Fruit fly (Drosophila melanogaster) whole organism, embryonic: ENCODE measurements around the gene beat-IIIc.
A peak's percentile ranks its signal among the peaks of the same experiment; 100 is the strongest.

Experiments used
- Awh ChIP-seq: fragments of 200-800 bp; sonication (Bioruptor generic); IDR thresholded peaks from 2 replicates; pipeline ENCODE4, ENCODE4 v1.3.6; 2022; ENCODE audit warnings: missing biosample characterization, missing genetic modification characterization
- CG10431 ChIP-seq: fragments of 200-800 bp; sonication (Bioruptor generic); optimal IDR thresholded peaks from 3 replicates; lab custom pipeline; 2018; ENCODE audit warnings: missing biosample characterization, mild to moderate bottlenecking, missing genetic modification characterization
- CG12236 ChIP-seq: fragments of 200-800 bp; sonication (Bioruptor generic); optimal IDR thresholded peaks from 2 replicates; lab custom pipeline; 2016; ENCODE audit warnings: missing biosample characterization, missing genetic modification characterization
- CG13123 ChIP-seq: fragments of 200-800 bp; sonication (Bioruptor generic); optimal IDR thresholded peaks from 2 replicates; lab custom pipeline; 2016; ENCODE audit warnings: missing biosample characterization, missing genetic modification characterization
- CG13775 ChIP-seq: fragments of 200-800 bp; sonication (Bioruptor generic); optimal IDR thresholded peaks from 3 replicates; lab custom pipeline; 2017; ENCODE audit warnings: missing biosample characterization, mild to moderate bottlenecking, missing genetic modification characterization
- CG15073 ChIP-seq: fragments of 200-800 bp; sonication (Bioruptor generic); optimal IDR thresholded peaks from 2 replicates; lab custom pipeline; 2016; ENCODE audit warnings: missing biosample characterization, missing genetic modification characterization
- CG15601 ChIP-seq: fragments of 200-800 bp; sonication (Bioruptor generic); optimal IDR thresholded peaks from 3 replicates; lab custom pipeline; 2019; ENCODE audit warnings: missing biosample characterization, mild to moderate bottlenecking, missing genetic modification characterization, moderate library complexity
- CG1603 ChIP-seq: fragments of 200-800 bp; sonication (Bioruptor generic); optimal IDR thresholded peaks from 2 replicates; lab custom pipeline; 2019; ENCODE audit warnings: missing biosample characterization, mild to moderate bottlenecking, missing genetic modification characterization, moderate library complexity
- CG17328 ChIP-seq: fragments of 200-800 bp; sonication (Bioruptor generic); IDR thresholded peaks from 2 replicates; pipeline ENCODE4 v1.3.6; 2022; ENCODE audit warnings: missing biosample characterization, missing genetic modification characterization
- CG1792 ChIP-seq: fragments of 200-800 bp; sonication (Bioruptor generic); optimal IDR thresholded peaks from 2 replicates; lab custom pipeline; 2016; ENCODE audit warnings: missing biosample characterization, missing genetic modification characterization
- CG18599 ChIP-seq: fragments of 200-800 bp; sonication (Bioruptor generic); optimal IDR thresholded peaks from 3 replicates; lab custom pipeline; 2017; ENCODE audit warnings: missing biosample characterization, missing genetic modification characterization, mild to moderate bottlenecking, moderate library complexity, missing genetic modification reagents
- CG3065 ChIP-seq: fragments of 200-800 bp; sonication (Bioruptor generic); optimal IDR thresholded peaks from 2 replicates; lab custom pipeline; 2016; ENCODE audit warnings: missing biosample characterization, missing genetic modification characterization
- CG34422 ChIP-seq: fragments of 200-800 bp; sonication (Bioruptor generic); IDR thresholded peaks from 3 replicates; pipeline ENCODE4 v1.3.6; 2022; ENCODE audit warnings: missing biosample characterization, missing genetic modification characterization
- CG8924 ChIP-seq: fragments of 200-800 bp; optimal IDR thresholded peaks from 3 replicates; lab custom pipeline; 2019; ENCODE audit warnings: missing biosample characterization, mild to moderate bottlenecking, missing genetic modification characterization, moderate library complexity
- CG9727 ChIP-seq: fragments of 200-800 bp; sonication (Bioruptor generic); optimal IDR thresholded peaks from 3 replicates; lab custom pipeline; 2017; ENCODE audit warnings: missing biosample characterization, mild to moderate bottlenecking, missing genetic modification characterization
- D19A ChIP-seq: fragments of 200-800 bp; optimal IDR thresholded peaks from 3 replicates; lab custom pipeline; 2019; ENCODE audit warnings: missing biosample characterization, mild to moderate bottlenecking, missing genetic modification characterization, moderate library complexity
- Dip3 ChIP-seq: fragments of 200-800 bp; sonication (Bioruptor generic); optimal IDR thresholded peaks from 3 replicates; lab custom pipeline; 2016; ENCODE audit warnings: missing biosample characterization, missing genetic modification characterization
- Dll ChIP-seq: fragments of 200-800 bp; sonication (Bioruptor generic); IDR thresholded peaks from 4 replicates; pipeline ENCODE4 v1.3.6; 2022; ENCODE audit warnings: missing biosample characterization, missing genetic modification characterization; ENCODE audit not compliant: partially characterized antibody
- Doc2 ChIP-seq: fragments of 200-800 bp; sonication (Bioruptor generic); IDR thresholded peaks from 2 replicates; pipeline ENCODE4 v1.3.6; 2022; ENCODE audit warnings: missing biosample characterization, missing genetic modification characterization
- Hr3 ChIP-seq: fragments of 200-800 bp; sonication (Bioruptor generic); optimal IDR thresholded peaks from 3 replicates; lab custom pipeline; 2016; ENCODE audit warnings: missing biosample characterization, missing genetic modification characterization
- Myb ChIP-seq: fragments of 200-800 bp; sonication (Bioruptor generic); optimal IDR thresholded peaks from 2 replicates; lab custom pipeline; 2016; ENCODE audit warnings: missing biosample characterization, missing genetic modification characterization
- PHDP ChIP-seq: fragments of 200-800 bp; sonication (Bioruptor generic); optimal IDR thresholded peaks from 3 replicates; lab custom pipeline; 2018; ENCODE audit warnings: missing biosample characterization, mild to moderate bottlenecking, missing genetic modification characterization, moderate library complexity
- Sry-δ ChIP-seq: fragments of 200-800 bp; sonication (Bioruptor generic); optimal IDR thresholded peaks from 2 replicates; lab custom pipeline; 2016; ENCODE audit warnings: missing biosample characterization, missing genetic modification characterization
- Stat92E ChIP-seq, 3 experiments: fragments of >200 bp in 2 of 3; fragments of 200-800 bp in 1 of 3; sonication (Bioruptor generic) in 1 of 3; optimal IDR thresholded peaks; 2 replicates each; lab custom pipeline; 2017 to 2019; ENCODE audit warnings: missing biosample characterization in 3 of 3, missing genetic modification characterization in 3 of 3, mild to moderate bottlenecking in 1 of 3, moderate library complexity in 1 of 3
- ara ChIP-seq: fragments of 200-800 bp; sonication (Bioruptor generic); IDR thresholded peaks from 2 replicates; pipeline ENCODE4 v1.3.6; 2022; ENCODE audit warnings: missing biosample characterization, missing genetic modification characterization
- ase ChIP-seq: fragments of 200-800 bp; sonication (Bioruptor generic); IDR thresholded peaks from 3 replicates; pipeline ENCODE4 v1.3.6; 2022; ENCODE audit warnings: missing biosample characterization, missing genetic modification characterization
- dimm ChIP-seq: fragments of 200-800 bp; sonication (Bioruptor generic); IDR thresholded peaks from 2 replicates; pipeline ENCODE4 v1.3.6; 2022; ENCODE audit warnings: missing biosample characterization, missing genetic modification characterization
- disco-r ChIP-seq: fragments of 200-800 bp; sonication (Bioruptor generic); optimal IDR thresholded peaks from 2 replicates; lab custom pipeline; 2016; ENCODE audit warnings: missing biosample characterization, missing genetic modification characterization
- dm ChIP-seq: fragments of 200-800 bp; sonication (Bioruptor generic); optimal IDR thresholded peaks from 3 replicates; lab custom pipeline; 2016; ENCODE audit warnings: missing biosample characterization, missing genetic modification characterization
- dmrt11E ChIP-seq: fragments of 200-800 bp; sonication (Bioruptor generic); optimal IDR thresholded peaks from 3 replicates; lab custom pipeline; 2018; ENCODE audit warnings: missing biosample characterization, mild to moderate bottlenecking, missing genetic modification characterization, moderate library complexity
- fu2 ChIP-seq: fragments of 200-800 bp; sonication (Bioruptor generic); optimal IDR thresholded peaks from 2 replicates; lab custom pipeline; 2016; ENCODE audit warnings: missing biosample characterization, missing genetic modification characterization
- nau ChIP-seq: fragments of 200-800 bp; sonication (Bioruptor generic); optimal IDR thresholded peaks from 3 replicates; lab custom pipeline; 2017; ENCODE audit warnings: missing biosample characterization, mild to moderate bottlenecking, missing genetic modification characterization, missing genetic modification reagents
- pita ChIP-seq: fragments of 200-800 bp; sonication (Bioruptor generic); optimal IDR thresholded peaks from 2 replicates; lab custom pipeline; 2017; ENCODE audit warnings: missing biosample characterization, mild to moderate bottlenecking, missing genetic modification characterization
- psq ChIP-seq: fragments of 200-800 bp; sonication (Bioruptor generic); optimal IDR thresholded peaks from 2 replicates; lab custom pipeline; 2017; ENCODE audit warnings: missing biosample characterization, missing genetic modification characterization
- rib ChIP-seq: fragments of 200-800 bp; sonication (Bioruptor generic); IDR thresholded peaks from 2 replicates; pipeline ENCODE4 v1.3.6; 2022; ENCODE audit warnings: missing biosample characterization, missing genetic modification characterization
- salm ChIP-seq: fragments of 200-800 bp; sonication (Bioruptor generic); optimal IDR thresholded peaks from 2 replicates; lab custom pipeline; 2018; ENCODE audit warnings: missing biosample characterization, mild to moderate bottlenecking, missing genetic modification characterization
- sens-2 ChIP-seq: fragments of 200-800 bp; sonication (Bioruptor generic); IDR thresholded peaks from 2 replicates; pipeline ENCODE4 v1.3.6; 2022; ENCODE audit warnings: missing biosample characterization, missing genetic modification characterization
- sim ChIP-seq: fragments of 200-800 bp; sonication (Bioruptor generic); IDR thresholded peaks from 2 replicates; pipeline ENCODE4 v1.3.6; 2022; ENCODE audit warnings: missing biosample characterization, missing genetic modification characterization
- sna ChIP-seq: fragments of 200-800 bp; sonication (Bioruptor generic); IDR thresholded peaks from 2 replicates; pipeline ENCODE4 v1.3.6; 2022; ENCODE audit warnings: missing biosample characterization, missing genetic modification characterization; ENCODE audit not compliant: partially characterized antibody
- toy ChIP-seq: fragments of 200-800 bp; sonication (Bioruptor generic); IDR thresholded peaks from 2 replicates; pipeline ENCODE4 v1.3.6; 2022; ENCODE audit warnings: missing biosample characterization, missing genetic modification characterization
- twi ChIP-seq: fragments of 200-800 bp; optimal IDR thresholded peaks from 2 replicates; lab custom pipeline; 2019; ENCODE audit warnings: missing biosample characterization, mild to moderate bottlenecking, missing genetic modification characterization, moderate library complexity
- yki ChIP-seq: fragments of >200 bp; optimal IDR thresholded peaks from 3 replicates; lab custom pipeline; 2018
- z ChIP-seq: fragments of 200-800 bp; sonication (Bioruptor generic); IDR thresholded peaks from 3 replicates; pipeline ENCODE4 v1.3.6; 2022; ENCODE audit warnings: missing biosample characterization, missing genetic modification characterization
- zfh1 ChIP-seq: fragments of 200-800 bp; sonication (Bioruptor generic); IDR thresholded peaks from 3 replicates; pipeline ENCODE4 v1.3.6; 2022; ENCODE audit warnings: missing biosample characterization, missing genetic modification characterization

beat-IIIc gene

dm6 chr2L:17260577-17260976 is at the start of gene beat-IIIc (continued):
- TF ChIP-seq PHDP (tag; lab: Kevin White, UChicago) (peak; percentile 50), dimm (no peak), CG17328 (GFP tag; lab: Robert Waterston, UW) (no peak), salm (no peak), CG34422 (GFP tag; lab: Robert Waterston, UW) (no peak), D19A (tag; lab: Kevin White, UChicago) (peak; percentile 48), Myb (GFP tag; lab: Kevin White, UChicago) (peak; percentile 12), yki (lab: Kevin White, UChicago) (no peak), rib (GFP tag; lab: Robert Waterston, UW) (0 out of 2 replicates have a peak, but pooled peaks have one; percentile 37), sna (0 out of 2 replicates have a peak, but pooled peaks have one; percentile 46), fu2 (GFP tag; lab: Kevin White, UChicago) (no peak), z (GFP tag; lab: Robert Waterston, UW) (no peak), sens-2 (GFP tag; lab: Robert Waterston, UW) (0 out of 2 replicates have a peak, but pooled peaks have one; percentile 29), pita (GFP tag; lab: Kevin White, UChicago) (no peak), CG1603 (peak; percentile 55), CG8924 (tag; lab: Kevin White, UChicago) (peak; percentile 13), Awh (GFP tag; lab: Robert Waterston, UW) (no peak; the same call in 1 of the 2 replicates), psq (GFP tag; lab: Kevin White, UChicago) (no peak), Doc2 (GFP tag; lab: Robert Waterston, UW) (no peak), Dll (GFP tag; lab: Robert Waterston, UW) (no peak), CG10431 (peak; percentile 4)

- no peak for TF ChIP-seq disco-r
- TF ChIP-seq Dip3 (GFP tag; lab: Kevin White, UChicago) = no peak
- no peak for TF ChIP-seq Stat92E (GFP tag; optimal IDR thresholded peaks at IDR 0.05; lab: Kevin White, UChicago)
- no peak for TF ChIP-seq sim (GFP tag; lab: Robert Waterston, UW)
- TF ChIP-seq Sry-δ = no peak
- TF ChIP-seq twi (tag; lab: Kevin White, UChicago) = no peak
- no peak for TF ChIP-seq dm
- TF ChIP-seq, all 482 proteins: peak for 0
These were observed 31.6 kb upstream of the beat-IIIc start, which contains the start of gene CG6380 for dm6 chr2L:17292102-17292501. Gene CG6380 (minus strand): TSS chr2L:17292202.

dm6 chr2L:17285940-17286339 is 25.4 kb upstream of the beat-IIIc start, which contains the start of gene CG15140:
Gene CG15140 (plus strand): TSS chr2L:17286240.
- no peak for TF ChIP-seq CG18599
- no peak for TF ChIP-seq CG9727 (GFP tag; lab: Kevin White, UChicago)
- no peak for TF ChIP-seq dmrt11E
- TF ChIP-seq ara (GFP tag; lab: Robert Waterston, UW) = no peak
- no peak for TF ChIP-seq CG15601 (tag; lab: Kevin White, UChicago)
- no peak for TF ChIP-seq nau (GFP tag; lab: Kevin White, UChicago)
- no peak for TF ChIP-seq CG12236 (GFP tag; lab: Kevin White, UChicago)
- TF ChIP-seq toy (GFP tag; lab: Robert Waterston, UW) = no peak
- no peak for TF ChIP-seq CG13775 (GFP tag; lab: Kevin White, UChicago)
- TF ChIP-seq zfh1 (GFP tag; lab: Robert Waterston, UW) = no peak
- TF ChIP-seq CG3065 (GFP tag; lab: Kevin White, UChicago) = no peak
- TF ChIP-seq CG15073 (GFP tag; lab: Kevin White, UChicago) = no peak
- no peak for TF ChIP-seq CG1792 (GFP tag; lab: Kevin White, UChicago)
- no peak for TF ChIP-seq CG13123 (GFP tag; lab: Kevin White, UChicago)
- TF ChIP-seq ase (GFP tag; lab: Robert Waterston, UW) = no peak
- TF ChIP-seq Hr3 (GFP tag; lab: Kevin White, UChicago) = no peak
